Fruit fly (Drosophila melanogaster): ENCODE results near the gene dop.

The dop gene

dm6 chr3L:15517508-15517907, 48.3 kb upstream of the dop start (continued):
- TF ChIP-seq sd (tag; optimal IDR thresholded peaks at IDR 0.05): peak; percentile 55
- TF ChIP-seq exex (tag; optimal IDR thresholded peaks at IDR 0.05): peak; percentile 93
- no peak for TF ChIP-seq D (optimal IDR thresholded peaks at IDR 0.05)
- no peak for TF ChIP-seq D (GFP tag; optimal IDR thresholded peaks at IDR 0.05)
- no peak for TF ChIP-seq rib (GFP tag; IDR thresholded peaks at IDR 0.05)
- no peak for TF ChIP-seq CG1832 (GFP tag; optimal IDR thresholded peaks at IDR 0.05)
- TF ChIP-seq HmgD (GFP tag; optimal IDR thresholded peaks at IDR 0.05): no peak
- TF ChIP-seq bigmax (GFP tag; optimal IDR thresholded peaks at IDR 0.05): no peak
- TF ChIP-seq CG2199 (GFP tag; IDR thresholded peaks at IDR 0.05): peak; percentile 84; the same call in 2 of the 3 replicates
- peak; percentile 39 for TF ChIP-seq CG8388 (GFP tag; optimal IDR thresholded peaks at IDR 0.05)
- no peak for TF ChIP-seq CG1233 (GFP tag; optimal IDR thresholded peaks at IDR 0.05)
- no peak for TF ChIP-seq fd102C (GFP tag; optimal IDR thresholded peaks at IDR 0.05)
- no peak for TF ChIP-seq CG9876 (GFP tag; optimal IDR thresholded peaks at IDR 0.05)
- no peak for TF ChIP-seq cato (GFP tag; optimal IDR thresholded peaks at IDR 0.05; ENCODE audit: borderline replicate concordance)
- TF ChIP-seq az2 (GFP tag; optimal IDR thresholded peaks at IDR 0.05): no peak
- no peak for TF ChIP-seq gem (tag; optimal IDR thresholded peaks at IDR 0.05)
- no peak for TF ChIP-seq CG9932 (GFP tag; IDR thresholded peaks at IDR 0.05)
- TF ChIP-seq Usf (GFP tag; optimal IDR thresholded peaks at IDR 0.05): no peak
- no peak for TF ChIP-seq Dbx (GFP tag; IDR thresholded peaks at IDR 0.05)
- no peak for TF ChIP-seq Hr51 (GFP tag; optimal IDR thresholded peaks at IDR 0.05)
- no peak for TF ChIP-seq Ssrp (tag; optimal IDR thresholded peaks at IDR 0.05)
- TF ChIP-seq Camta (GFP tag; optimal IDR thresholded peaks at IDR 0.05): no peak
- no peak for TF ChIP-seq disco-r (GFP tag; optimal IDR thresholded peaks at IDR 0.05)
- no peak for TF ChIP-seq crc (GFP tag; optimal IDR thresholded peaks at IDR 0.05)
- no peak for TF ChIP-seq CG11085 (GFP tag; IDR thresholded peaks at IDR 0.05)
- no peak for TF ChIP-seq CG30431 (GFP tag; optimal IDR thresholded peaks at IDR 0.05)
- no peak for TF ChIP-seq slou (GFP tag; optimal IDR thresholded peaks at IDR 0.05)
- TF ChIP-seq nmo (GFP tag; optimal IDR thresholded peaks at IDR 0.05): no peak
- TF ChIP-seq jigr1 (GFP tag; IDR thresholded peaks at IDR 0.05): no peak

DNA sequence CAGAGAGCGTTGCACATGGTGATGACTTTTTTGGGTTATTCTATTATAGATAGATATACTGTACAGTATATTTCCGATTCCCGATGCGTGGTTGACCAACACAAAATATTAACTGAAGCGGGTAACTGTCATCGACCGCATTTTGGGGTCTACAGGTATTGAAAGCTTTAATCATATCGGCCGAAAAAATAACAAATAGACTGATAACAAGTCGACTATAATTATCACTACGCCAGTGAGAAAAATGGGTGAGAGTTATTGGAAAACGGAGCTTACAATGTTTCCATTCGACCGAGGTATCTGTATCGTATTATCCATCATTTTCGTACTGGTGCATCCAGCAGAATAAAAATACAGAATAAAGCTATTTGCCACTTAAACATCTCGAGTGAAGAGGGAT, 47.5 kb upstream of the dop start:
- TF ChIP-seq CG18764 (GFP tag; optimal IDR thresholded peaks at IDR 0.05) (no peak), nmo (GFP tag; optimal IDR thresholded peaks at IDR 0.05) (no peak), chm (GFP tag; IDR thresholded peaks at IDR 0.05) (no peak), sug (tag; optimal IDR thresholded peaks at IDR 0.05) (peak; percentile 3), exex (tag; optimal IDR thresholded peaks at IDR 0.05) (peak; percentile 76), CG11723 (GFP tag; optimal IDR thresholded peaks at IDR 0.05) (no peak), Hsf (GFP tag; optimal IDR thresholded peaks at IDR 0.05) (no peak), CG2199 (GFP tag; IDR thresholded peaks at IDR 0.05) (0 out of 3 replicates have a peak, but pooled peaks have one; percentile 56), CG15269 (tag; optimal IDR thresholded peaks at IDR 0.05) (no peak), Fer3 (tag; optimal IDR thresholded peaks at IDR 0.05) (no peak), ftz-f1 (GFP tag; optimal IDR thresholded peaks at IDR 0.05) (no peak), CG16815 (GFP tag; optimal IDR thresholded peaks at IDR 0.05) (no peak), CG31441 (GFP tag; IDR thresholded peaks at IDR 0.05) (no peak), Dek (tag; optimal IDR thresholded peaks at IDR 0.05) (no peak), CG2875 (GFP tag; optimal IDR thresholded peaks at IDR 0.05) (no peak), CG15696 (tag; optimal IDR thresholded peaks at IDR 0.05) (no peak), GATAe (GFP tag; conservative IDR thresholded peaks at IDR 0.05) (peak; percentile 42), stc (GFP tag; IDR thresholded peaks at IDR 0.05) (0 out of 2 replicates have a peak, but pooled peaks have one; percentile 19), row (GFP tag; IDR thresholded peaks at IDR 0.05) (no peak), bigmax (GFP tag; optimal IDR thresholded peaks at IDR 0.05) (no peak), amos (GFP tag; IDR thresholded peaks at IDR 0.05; ENCODE audit: partially characterized antibody) (no peak), mirr (GFP tag; optimal IDR thresholded peaks at IDR 0.05) (peak; percentile 63), unc-4 (GFP tag; IDR thresholded peaks at IDR 0.05; ENCODE audit: partially characterized antibody) (no peak), CG4820 (GFP tag; optimal IDR thresholded peaks at IDR 0.05) (no peak), HLHmδ (GFP tag; optimal IDR thresholded peaks at IDR 0.05) (no peak), sna (GFP tag; IDR thresholded peaks at IDR 0.05; ENCODE audit: partially characterized antibody) (no peak), twi (tag; optimal IDR thresholded peaks at IDR 0.05) (no peak)

Data from whole organism, embryonic.